Fruit fly (Drosophila melanogaster) whole organism, embryonic: ENCODE results near the gene CG4278.

ENCODE experiments used
- C15 ChIP-seq: fragments of 200-800 bp; sonication (Bioruptor generic); IDR thresholded peaks from 3 replicates; pipeline ENCODE4 v1.3.6; 2022; ENCODE audit warnings: missing biosample characterization, missing genetic modification characterization
- CG10431 ChIP-seq: fragments of 200-800 bp; sonication (Bioruptor generic); optimal IDR thresholded peaks from 3 replicates; lab custom pipeline; 2018; ENCODE audit warnings: missing biosample characterization, mild to moderate bottlenecking, missing genetic modification characterization
- CG11696 ChIP-seq: fragments of 200-800 bp; sonication (Bioruptor generic); IDR thresholded peaks from 2 replicates; pipeline ENCODE4 v1.3.6; 2022; ENCODE audit warnings: missing biosample characterization, missing genetic modification characterization
- CG13287 ChIP-seq: fragments of 200-800 bp; sonication (Bioruptor generic); IDR thresholded peaks from 2 replicates; pipeline ENCODE4 v1.3.6; 2022; ENCODE audit warnings: missing biosample characterization, missing genetic modification characterization; ENCODE audit not compliant: partially characterized antibody
- CG14050 ChIP-seq: fragments of 200-800 bp; sonication (Bioruptor generic); IDR thresholded peaks from 3 replicates; pipeline ENCODE4 v1.3.6; 2022; ENCODE audit warnings: missing biosample characterization, missing genetic modification characterization
- CG14710 ChIP-seq: fragments of 200-800 bp; sonication (Bioruptor generic); optimal IDR thresholded peaks from 3 replicates; lab custom pipeline; 2019; ENCODE audit warnings: missing biosample characterization, mild to moderate bottlenecking, missing genetic modification characterization, moderate library complexity
- CG14860 ChIP-seq: fragments of 200-800 bp; sonication (Bioruptor generic); IDR thresholded peaks from 3 replicates; pipeline ENCODE4 v1.3.6; 2022; ENCODE audit warnings: missing biosample characterization, missing genetic modification characterization; ENCODE audit not compliant: partially characterized antibody
- CG15479 ChIP-seq: fragments of 200-800 bp; sonication (Bioruptor generic); optimal IDR thresholded peaks from 3 replicates; lab custom pipeline; 2019; ENCODE audit warnings: missing biosample characterization, mild to moderate bottlenecking, missing genetic modification characterization, moderate library complexity
- CG16779 ChIP-seq: fragments of 200-800 bp; sonication (Bioruptor generic); IDR thresholded peaks from 2 replicates; pipeline ENCODE4 v1.3.6; 2022; ENCODE audit warnings: missing biosample characterization, missing genetic modification characterization
- CG16863 ChIP-seq: fragments of 200-800 bp; sonication (Bioruptor generic); optimal IDR thresholded peaks from 3 replicates; lab custom pipeline; 2016; ENCODE audit warnings: missing biosample characterization, missing genetic modification characterization
- CG1832 ChIP-seq: fragments of 200-800 bp; sonication (Bioruptor generic); optimal IDR thresholded peaks from 2 replicates; lab custom pipeline; 2017; ENCODE audit warnings: missing biosample characterization, mild to moderate bottlenecking, missing genetic modification characterization, inconsistent platforms
- CG31388 ChIP-seq: fragments of 200-800 bp; sonication (Bioruptor generic); optimal IDR thresholded peaks from 2 replicates; lab custom pipeline; 2016; ENCODE audit warnings: missing biosample characterization, missing genetic modification characterization
- CG32767 ChIP-seq: fragments of 200-800 bp; sonication (Bioruptor generic); IDR thresholded peaks from 2 replicates; pipeline ENCODE4 v1.3.6; 2022; ENCODE audit warnings: missing biosample characterization, missing genetic modification characterization
- CG33557 ChIP-seq: fragments of 200-800 bp; sonication (Bioruptor generic); optimal IDR thresholded peaks from 2 replicates; lab custom pipeline; 2019; ENCODE audit warnings: missing biosample characterization, mild to moderate bottlenecking, missing genetic modification characterization, moderate library complexity
- CG3407 ChIP-seq: fragments of 200-800 bp; sonication (Bioruptor generic); optimal IDR thresholded peaks from 2 replicates; lab custom pipeline; 2018; ENCODE audit warnings: missing biosample characterization, mild to moderate bottlenecking, missing genetic modification characterization
- CG34224 ChIP-seq: fragments of 200-800 bp; sonication (Bioruptor generic); IDR thresholded peaks from 3 replicates; pipeline ENCODE4 v1.3.6; 2022; ENCODE audit warnings: missing biosample characterization, missing genetic modification characterization; ENCODE audit not compliant: partially characterized antibody
- CG3838 ChIP-seq: fragments of 200-800 bp; sonication (Bioruptor generic); optimal IDR thresholded peaks from 3 replicates; lab custom pipeline; 2016; ENCODE audit warnings: missing biosample characterization, missing genetic modification characterization
- CG4282 ChIP-seq: fragments of 200-800 bp; sonication (Bioruptor generic); optimal IDR thresholded peaks from 2 replicates; lab custom pipeline; 2016; ENCODE audit warnings: missing biosample characterization, missing genetic modification characterization
- CG43689 ChIP-seq: fragments of 200-800 bp; sonication (Bioruptor generic); IDR thresholded peaks from 2 replicates; pipeline ENCODE4 v1.3.6; 2022; ENCODE audit warnings: missing biosample characterization, missing genetic modification characterization
- CG7745 ChIP-seq: fragments of 200-800 bp; sonication (Bioruptor generic); optimal IDR thresholded peaks from 2 replicates; lab custom pipeline; 2018; ENCODE audit warnings: missing biosample characterization, mild to moderate bottlenecking, missing genetic modification characterization, moderate library complexity
- CG7963 ChIP-seq: fragments of 200-800 bp; sonication (Bioruptor generic); IDR thresholded peaks from 3 replicates; pipeline ENCODE4 v1.3.6; 2022; ENCODE audit warnings: missing biosample characterization, missing genetic modification characterization; ENCODE audit not compliant: partially characterized antibody
- CG8089 ChIP-seq: fragments of 200-800 bp; sonication (Bioruptor generic); optimal IDR thresholded peaks from 3 replicates; lab custom pipeline; 2016; ENCODE audit warnings: missing biosample characterization, missing genetic modification characterization
- CG8359 ChIP-seq: fragments of 200-800 bp; sonication (Bioruptor generic); optimal IDR thresholded peaks from 2 replicates; lab custom pipeline; 2017; ENCODE audit warnings: missing biosample characterization, mild to moderate bottlenecking, missing genetic modification characterization, borderline replicate concordance
- CG9797 ChIP-seq: fragments of 200-800 bp; sonication (Bioruptor generic); optimal IDR thresholded peaks from 3 replicates; lab custom pipeline; 2018; ENCODE audit warnings: missing biosample characterization, mild to moderate bottlenecking, missing genetic modification characterization
- Chrac-16 ChIP-seq: fragments of 200-800 bp; sonication (Bioruptor generic); optimal IDR thresholded peaks from 3 replicates; lab custom pipeline; 2016; ENCODE audit warnings: missing biosample characterization, missing genetic modification characterization
- Doc3 ChIP-seq: fragments of 200-800 bp; sonication (Bioruptor generic); IDR thresholded peaks from 3 replicates; pipeline ENCODE4 v1.3.6; 2022; ENCODE audit warnings: missing biosample characterization, missing genetic modification characterization; ENCODE audit not compliant: partially characterized antibody
- MBD-R2 ChIP-seq: fragments of 200-800 bp; sonication (Bioruptor generic); IDR thresholded peaks from 2 replicates; pipeline ENCODE4 v1.3.6; 2022; ENCODE audit warnings: missing biosample characterization, missing genetic modification characterization
- Med ChIP-seq: fragments of 200-800 bp; sonication (Bioruptor generic); peaks from one replicate; lab custom pipeline; 2016; ENCODE audit warnings: missing biosample characterization, missing genetic modification characterization, mild to moderate bottlenecking, inconsistent platforms, moderate library complexity
- Optix ChIP-seq: fragments of 200-800 bp; sonication (Bioruptor generic); IDR thresholded peaks from 3 replicates; pipeline ENCODE4 v1.3.6; 2022; ENCODE audit warnings: missing biosample characterization, missing genetic modification characterization
- Six4 ChIP-seq: fragments of 200-800 bp; sonication (Bioruptor generic); optimal IDR thresholded peaks from 2 replicates; lab custom pipeline; 2016; ENCODE audit warnings: missing biosample characterization, missing genetic modification characterization
- Sox100B ChIP-seq: fragments of 200-800 bp; sonication (Bioruptor generic); optimal IDR thresholded peaks from 3 replicates; lab custom pipeline; 2018; ENCODE audit warnings: missing biosample characterization, mild to moderate bottlenecking, missing genetic modification characterization
- Sox102F ChIP-seq: fragments of 200-800 bp; sonication (Bioruptor generic); optimal IDR thresholded peaks from 2 replicates; lab custom pipeline; 2018; ENCODE audit warnings: missing biosample characterization, mild to moderate bottlenecking, missing genetic modification characterization, moderate library complexity
- Usf ChIP-seq: fragments of 200-800 bp; sonication (Bioruptor generic); optimal IDR thresholded peaks from 2 replicates; lab custom pipeline; 2017; ENCODE audit warnings: missing genotype, missing biosample characterization, missing genetic modification characterization
- bab2 ChIP-seq: fragments of 200-800 bp; sonication (Bioruptor generic); optimal IDR thresholded peaks from 2 replicates; lab custom pipeline; 2016; ENCODE audit warnings: missing biosample characterization, missing genetic modification characterization
- bbx ChIP-seq: fragments of 200-800 bp; sonication (Bioruptor generic); IDR thresholded peaks from 2 replicates; pipeline ENCODE4 v1.3.6; 2022; ENCODE audit warnings: missing biosample characterization, missing genetic modification characterization; ENCODE audit not compliant: partially characterized antibody
- bowl ChIP-seq: fragments of 200-800 bp; sonication (Bioruptor generic); IDR thresholded peaks from 2 replicates; pipeline ENCODE4 v1.3.6; 2022; ENCODE audit warnings: missing biosample characterization, missing genetic modification characterization
- cato ChIP-seq: fragments of 200-800 bp; sonication (Bioruptor generic); optimal IDR thresholded peaks from 2 replicates; lab custom pipeline; 2016; ENCODE audit warnings: missing biosample characterization, missing genetic modification characterization, borderline replicate concordance
- dimm ChIP-seq: fragments of 200-800 bp; sonication (Bioruptor generic); IDR thresholded peaks from 2 replicates; pipeline ENCODE4 v1.3.6; 2022; ENCODE audit warnings: missing biosample characterization, missing genetic modification characterization
- ems ChIP-seq: fragments of 200-800 bp; sonication (Bioruptor generic); optimal IDR thresholded peaks from 3 replicates; lab custom pipeline; 2016; ENCODE audit warnings: missing biosample characterization, missing genetic modification characterization
- fru ChIP-seq: fragments of >200 bp; optimal IDR thresholded peaks from 2 replicates; lab custom pipeline; 2017
- gfzf ChIP-seq: fragments of 200-800 bp; sonication (Bioruptor generic); optimal IDR thresholded peaks from 2 replicates; lab custom pipeline; 2016; ENCODE audit warnings: missing biosample characterization, mild to moderate bottlenecking, missing genetic modification characterization, moderate library complexity
- hb ChIP-seq: fragments of 200-800 bp; sonication (Bioruptor generic); IDR thresholded peaks from 3 replicates; pipeline ENCODE4 v1.3.6; 2022; ENCODE audit warnings: missing biosample characterization, missing genetic modification characterization; ENCODE audit not compliant: partially characterized antibody
- klu ChIP-seq: fragments of 200-800 bp; sonication (Bioruptor generic); IDR thresholded peaks from 2 replicates; pipeline ENCODE4 v1.3.6; 2022; ENCODE audit warnings: missing biosample characterization, missing genetic modification characterization
- luna ChIP-seq: fragments of 200-800 bp; sonication (Bioruptor generic); optimal IDR thresholded peaks from 2 replicates; lab custom pipeline; 2016; ENCODE audit warnings: missing biosample characterization, missing genetic modification characterization
- oc ChIP-seq: fragments of 200-800 bp; sonication (Bioruptor generic); optimal IDR thresholded peaks from 2 replicates; lab custom pipeline; 2018; ENCODE audit warnings: missing biosample characterization, mild to moderate bottlenecking, missing genetic modification characterization, moderate library complexity
- pum ChIP-seq: fragments of 200-800 bp; sonication (Bioruptor generic); optimal IDR thresholded peaks from 2 replicates; lab custom pipeline; 2016; ENCODE audit warnings: missing biosample characterization, missing genetic modification characterization
- run ChIP-seq: fragments of 200-800 bp; sonication (Bioruptor generic); optimal IDR thresholded peaks from 3 replicates; lab custom pipeline; 2018; ENCODE audit warnings: missing biosample characterization, mild to moderate bottlenecking, missing genetic modification characterization
- sima ChIP-seq: fragments of 200-800 bp; sonication (Bioruptor generic); optimal IDR thresholded peaks from 2 replicates; lab custom pipeline; 2016; ENCODE audit warnings: missing biosample characterization, missing genetic modification characterization
- tna ChIP-seq: fragments of 200-800 bp; sonication (Bioruptor generic); IDR thresholded peaks from 2 replicates; pipeline ENCODE4 v1.3.6; 2022; ENCODE audit warnings: missing biosample characterization, missing genetic modification characterization; ENCODE audit not compliant: partially characterized antibody
- wor ChIP-seq: fragments of 200-800 bp; sonication (Bioruptor generic); IDR thresholded peaks from 2 replicates; pipeline ENCODE4 v1.3.6; 2022; ENCODE audit warnings: missing biosample characterization, missing genetic modification characterization

The CG4278 gene

DNA sequence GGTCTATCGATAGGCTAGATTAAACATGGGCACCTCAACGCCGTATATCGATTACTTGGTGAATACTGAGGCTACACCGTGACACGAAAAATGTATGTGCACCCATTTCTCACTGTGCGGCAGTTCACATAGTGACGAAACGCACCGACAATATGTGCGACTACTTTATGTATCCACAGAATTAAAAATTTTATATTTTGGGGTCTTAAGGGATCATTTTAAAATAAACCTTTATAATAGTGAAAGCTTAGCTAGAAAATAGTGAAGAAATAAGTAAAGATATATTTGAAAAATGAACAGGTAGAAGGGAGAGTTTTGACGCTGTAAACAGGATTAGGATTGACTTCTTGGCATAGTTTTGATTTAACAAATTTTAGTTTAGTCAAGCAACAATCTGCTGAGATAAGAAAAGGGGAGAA, 2.2 kb downstream of the CG4278 start, which contains the start of gene mRpL4 (continued):
- peak; percentile 99 for TF ChIP-seq CG34224 (GFP tag; lab: Robert Waterston, UW)
- peak; percentile 82 for TF ChIP-seq CG4282 (GFP tag; lab: Kevin White, UChicago)
- peak; percentile 68 for TF ChIP-seq ems
- peak; percentile 99 for TF ChIP-seq hb
- peak; percentile 76 for TF ChIP-seq Chrac-16 (GFP tag; lab: Kevin White, UChicago)
- no peak for TF ChIP-seq klu (GFP tag; lab: Robert Waterston, UW)
- peak; percentile 94 for TF ChIP-seq MBD-R2 (GFP tag; lab: Robert Waterston, UW)
- TF ChIP-seq CG7963 (GFP tag; lab: Robert Waterston, UW): peak; percentile 95
- peak; percentile 85 for TF ChIP-seq pum (GFP tag; lab: Kevin White, UChicago)
- peak; percentile 99 for TF ChIP-seq bbx (GFP tag; lab: Robert Waterston, UW)
- peak; percentile 57 for TF ChIP-seq CG16863 (GFP tag; lab: Kevin White, UChicago)
- 0 out of 2 replicates have a peak, but pooled peaks have one; percentile 19 for TF ChIP-seq CG11696 (GFP tag; lab: Robert Waterston, UW)
- peak; percentile 30 for TF ChIP-seq Sox100B (GFP tag; lab: Kevin White, UChicago)
- TF ChIP-seq CG14710 (tag; lab: Kevin White, UChicago): peak; percentile 81
- TF ChIP-seq Usf (GFP tag; lab: Kevin White, UChicago): no peak
- TF ChIP-seq Optix (GFP tag; lab: Robert Waterston, UW): peak; percentile 39; the same call in 2 of the 3 replicates
- no peak for TF ChIP-seq bowl (GFP tag; lab: Robert Waterston, UW)
- TF ChIP-seq gfzf (GFP tag; lab: Kevin White, UChicago): peak; percentile 18
- TF ChIP-seq C15 (GFP tag; lab: Robert Waterston, UW): 0 out of 3 replicates have a peak, but pooled peaks have one; percentile 26
- TF ChIP-seq CG3838: peak; percentile 32
- TF ChIP-seq sima (GFP tag; lab: Kevin White, UChicago): peak; percentile 12
- TF ChIP-seq CG1832 (GFP tag; lab: Kevin White, UChicago): no peak
- peak; percentile 50 for TF ChIP-seq cato (GFP tag; lab: Kevin White, UChicago)
- no peak for TF ChIP-seq run (tag; lab: Kevin White, UChicago)
- TF ChIP-seq CG16779 (GFP tag; lab: Robert Waterston, UW): 0 out of 2 replicates have a peak, but pooled peaks have one; percentile 36
- TF ChIP-seq CG32767 (GFP tag; lab: Robert Waterston, UW): peak; percentile 78
- TF ChIP-seq Sox102F (GFP tag; lab: Kevin White, UChicago): peak; percentile 62
- no peak for TF ChIP-seq dimm (GFP tag; lab: Robert Waterston, UW)
- no peak for TF ChIP-seq CG8359
- peak; percentile 33 for TF ChIP-seq oc
- no peak for TF ChIP-seq CG3407 (GFP tag; lab: Kevin White, UChicago)
- no peak for TF ChIP-seq CG10431 (GFP tag; lab: Kevin White, UChicago)
- peak; percentile 4 for TF ChIP-seq CG33557 (GFP tag; lab: Kevin White, UChicago)
- TF ChIP-seq CG7745: no peak
- TF ChIP-seq CG43689 (GFP tag; lab: Robert Waterston, UW): no peak
- TF ChIP-seq CG15479: no peak
- no peak for TF ChIP-seq CG31388 (GFP tag; lab: Kevin White, UChicago)
- no peak for TF ChIP-seq CG14050 (GFP tag; lab: Robert Waterston, UW)
- peak; percentile 99 for TF ChIP-seq CG13287 (GFP tag; lab: Robert Waterston, UW)
- TF ChIP-seq bab2: peak; percentile 70
- peak; percentile 99 for TF ChIP-seq CG14860 (GFP tag; lab: Robert Waterston, UW)
- TF ChIP-seq Doc3 (GFP tag; lab: Robert Waterston, UW): peak; percentile 99
- TF ChIP-seq fru (lab: Kevin White, UChicago): no peak
- TF ChIP-seq CG9797 (GFP tag; lab: Kevin White, UChicago): no peak
- peak; percentile 71 for TF ChIP-seq CG8089 (GFP tag; lab: Kevin White, UChicago)
- no peak for TF ChIP-seq wor (GFP tag; lab: Robert Waterston, UW)
- peak; percentile 99 for TF ChIP-seq tna (GFP tag; lab: Robert Waterston, UW)
- TF ChIP-seq Six4: peak; percentile 47
- peak; percentile 29 for TF ChIP-seq luna
- no peak for TF ChIP-seq Med (GFP tag; lab: Kevin White, UChicago)
